Worm (Caenorhabditis elegans) whole organism, midembryonic: Measurements from ENCODE around the gene nhr-196.

ENCODE experiments used
- T22C8.4 ChIP-seq: fragments of 200-800 bp; sonication (Bioruptor generic); IDR thresholded peaks from 2 replicates; pipeline ENCODE4 v1.3.6; 2022; ENCODE audit warnings: missing genetic modification characterization, missing compliant biosample characterization
- cog-1 ChIP-seq: sonication (generic microtip); optimal IDR thresholded peaks from 2 replicates; lab custom pipeline; 2016; ENCODE audit warnings: missing genetic modification characterization, missing compliant biosample characterization
- flt-1 ChIP-seq: fragments of 200-800 bp; sonication (Bioruptor generic); IDR thresholded peaks from 2 replicates; pipeline ENCODE4 v1.3.6; 2022; ENCODE audit warnings: missing genetic modification characterization, missing compliant biosample characterization
- med-1 ChIP-seq: sonication (generic microtip); optimal IDR thresholded peaks from 2 replicates; lab custom pipeline; 2017; ENCODE audit warnings: missing genetic modification characterization, mild to moderate bottlenecking, missing compliant biosample characterization, antibody characterized with exemption, missing genetic modification reagents; ENCODE audit not compliant: insufficient read depth
- ref-1 ChIP-seq: fragments of 200-800 bp; sonication (Bioruptor generic); conservative IDR thresholded peaks from 2 replicates; pipeline ENCODE4 v1.3.6; 2022; ENCODE audit warnings: missing genetic modification reagents, missing genetic modification characterization, missing compliant biosample characterization
- tab-1 ChIP-seq: fragments of 200-800 bp; sonication (Bioruptor generic); IDR thresholded peaks from 2 replicates; pipeline ENCODE4 v1.3.6; 2022; ENCODE audit warnings: missing genetic modification characterization, missing compliant biosample characterization
- ztf-23 ChIP-seq: fragments of 200-800 bp; sonication (Bioruptor generic); IDR thresholded peaks from 2 replicates; pipeline ENCODE4 v1.3.6; 2022; ENCODE audit warnings: missing genetic modification reagents, missing genetic modification characterization, missing compliant biosample characterization
- ztf-29 ChIP-seq: fragments of 200-800 bp; sonication (Bioruptor generic); IDR thresholded peaks from 2 replicates; pipeline ENCODE4 v1.3.6; 2022; ENCODE audit warnings: missing genetic modification reagents, missing genetic modification characterization, missing compliant biosample characterization

DNA sequence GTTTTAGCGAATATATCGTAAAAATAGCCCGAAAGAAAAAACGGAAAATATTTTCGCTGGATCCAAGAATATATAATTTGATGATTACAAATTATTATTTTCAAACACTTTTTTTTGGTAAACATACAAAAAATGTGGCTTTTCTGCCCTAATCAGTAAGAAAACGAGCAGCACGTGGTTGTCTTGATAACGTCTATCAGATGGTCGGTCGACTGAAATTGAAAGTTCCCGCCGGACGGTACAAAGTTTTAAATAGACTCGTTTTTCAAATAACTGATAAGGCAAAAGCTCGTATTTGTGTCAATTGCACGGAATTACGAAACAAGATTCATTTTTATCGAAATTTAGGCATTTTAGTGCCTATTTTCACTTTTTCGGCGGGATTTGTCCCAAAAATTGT lies 18.8 kb upstream of the nhr-196 start:
- TF ChIP-seq med-1 (GFP tag; lab: Kevin White, UChicago) (no peak), T22C8.4 (no peak), cog-1 (tag; lab: Kevin White, UChicago) (no peak), flt-1 (GFP tag; lab: Robert Waterston, UW) (no peak), ref-1 (GFP tag; lab: Robert Waterston, UW) (no peak), tab-1 (GFP tag; lab: Robert Waterston, UW) (no peak), ztf-23 (GFP tag; lab: Robert Waterston, UW) (no peak), ztf-29 (GFP tag; lab: Robert Waterston, UW) (no peak)
